Worm (Caenorhabditis elegans): ENCODE measurements around the gene cox-10.
A peak's percentile ranks its signal among the peaks of the same experiment; 100 is the strongest.

The cox-10 gene

ce11 chrII:12727871-12728270 is 48.1 kb downstream of the cox-10 start:
- TF ChIP-seq hlh-6 (tag; optimal IDR thresholded peaks at IDR 0.05) (peak; percentile 83), rnt-1 (tag; optimal IDR thresholded peaks at IDR 0.05) (no peak), syd-9 (tag; optimal IDR thresholded peaks at IDR 0.05) (no peak)

ce11 chrII:12728608-12729007 is 48.9 kb downstream of the cox-10 start:
- TF ChIP-seq pax-1 (tag; optimal IDR thresholded peaks at IDR 0.05) (no peak), hlh-13 (GFP tag; optimal IDR thresholded peaks at IDR 0.05) (no peak), ama-1 (optimal IDR thresholded peaks at IDR 0.05) (no peak), unc-3 (GFP tag; conservative IDR thresholded peaks at IDR 0.05) (no peak), unc-3 (tag; optimal IDR thresholded peaks at IDR 0.05) (no peak), C08G9.2 (tag; optimal IDR thresholded peaks at IDR 0.05) (no peak), pat-9 (tag; optimal IDR thresholded peaks at IDR 0.05) (no peak), hlh-6 (tag; optimal IDR thresholded peaks at IDR 0.05) (no peak), ceh-45 (GFP tag; IDR thresholded peaks at IDR 0.05) (no peak)

- TF ChIP-seq dve-1 (tag; optimal IDR thresholded peaks at IDR 0.05): no peak
- no peak for TF ChIP-seq elt-2 (tag; optimal IDR thresholded peaks at IDR 0.05)
- no peak for TF ChIP-seq unc-42 (tag; optimal IDR thresholded peaks at IDR 0.05)
- no peak for TF ChIP-seq hlh-6 (tag; optimal IDR thresholded peaks at IDR 0.05)
- TF ChIP-seq syd-9 (tag; optimal IDR thresholded peaks at IDR 0.05): no peak
- TF ChIP-seq pros-1 (tag; optimal IDR thresholded peaks at IDR 0.05): no peak
- no peak for TF ChIP-seq ceh-19 (GFP tag; optimal IDR thresholded peaks at IDR 0.05)
- no peak for TF ChIP-seq fkh-10 (GFP tag; optimal IDR thresholded peaks at IDR 0.05)
These were observed 50.2 kb downstream of the cox-10 start for ce11 chrII:12729952-12730351.
